Fruit fly (Drosophila melanogaster) whole organism, embryonic: ENCODE results near the gene CG9970.

ENCODE experiments used
- BEAF-32 ChIP-seq: fragments of 200-800 bp; sonication (Bioruptor generic); optimal IDR thresholded peaks from 3 replicates; lab custom pipeline; 2017; ENCODE audit warnings: missing biosample characterization, missing genetic modification characterization, mild to moderate bottlenecking, moderate library complexity, missing genetic modification reagents
- CG11398 ChIP-seq: fragments of 200-800 bp; sonication (Bioruptor generic); optimal IDR thresholded peaks from 2 replicates; lab custom pipeline; 2016; ENCODE audit warnings: missing biosample characterization, missing genetic modification characterization
- CG13424 ChIP-seq: fragments of 200-800 bp; sonication (Bioruptor generic); optimal IDR thresholded peaks from 2 replicates; lab custom pipeline; 2019; ENCODE audit warnings: missing biosample characterization, mild to moderate bottlenecking, missing genetic modification characterization, moderate library complexity
- CG13624 ChIP-seq: fragments of 200-800 bp; sonication (Bioruptor generic); optimal IDR thresholded peaks from 2 replicates; lab custom pipeline; 2016; ENCODE audit warnings: missing biosample characterization, missing genetic modification characterization
- CG13775 ChIP-seq: fragments of 200-800 bp; sonication (Bioruptor generic); optimal IDR thresholded peaks from 3 replicates; lab custom pipeline; 2017; ENCODE audit warnings: missing biosample characterization, mild to moderate bottlenecking, missing genetic modification characterization
- CG14860 ChIP-seq: fragments of 200-800 bp; sonication (Bioruptor generic); IDR thresholded peaks from 3 replicates; pipeline ENCODE4 v1.3.6; 2022; ENCODE audit warnings: missing biosample characterization, missing genetic modification characterization; ENCODE audit not compliant: partially characterized antibody
- CG17186 ChIP-seq: fragments of 200-800 bp; sonication (Bioruptor generic); optimal IDR thresholded peaks from 3 replicates; lab custom pipeline; 2017; ENCODE audit warnings: missing biosample characterization, missing genetic modification reagents, missing genetic modification characterization
- CG17361 ChIP-seq: fragments of 200-800 bp; sonication (Bioruptor generic); IDR thresholded peaks from 3 replicates; pipeline ENCODE4 v1.3.6; 2022; ENCODE audit warnings: missing biosample characterization, missing genetic modification characterization
- CG18599 ChIP-seq: fragments of 200-800 bp; sonication (Bioruptor generic); optimal IDR thresholded peaks from 3 replicates; lab custom pipeline; 2017; ENCODE audit warnings: missing biosample characterization, missing genetic modification characterization, mild to moderate bottlenecking, moderate library complexity, missing genetic modification reagents
- CG2712 ChIP-seq: fragments of 200-800 bp; optimal IDR thresholded peaks from 3 replicates; lab custom pipeline; 2019; ENCODE audit warnings: missing biosample characterization, mild to moderate bottlenecking, missing genetic modification characterization, moderate library complexity
- CG2889 ChIP-seq: fragments of 200-800 bp; sonication (Bioruptor generic); IDR thresholded peaks from 3 replicates; pipeline ENCODE4 v1.3.6; 2022; ENCODE audit warnings: missing biosample characterization, missing genetic modification characterization
- CG6272 ChIP-seq: fragments of 200-800 bp; sonication (Bioruptor generic); IDR thresholded peaks from 2 replicates; pipeline ENCODE4 v1.3.6; 2022; ENCODE audit warnings: missing biosample characterization, missing genetic modification characterization
- CG6689 ChIP-seq: fragments of 200-800 bp; sonication (Bioruptor generic); IDR thresholded peaks from 2 replicates; pipeline ENCODE4 v1.3.6; 2022; ENCODE audit warnings: missing biosample characterization, missing genetic modification characterization
- CG7271 ChIP-seq: fragments of 200-800 bp; sonication (Bioruptor generic); optimal IDR thresholded peaks from 2 replicates; lab custom pipeline; 2018; ENCODE audit warnings: missing biosample characterization, mild to moderate bottlenecking, missing genetic modification characterization, moderate library complexity
- CG7357 ChIP-seq: fragments of 200-800 bp; sonication (Bioruptor generic); IDR thresholded peaks from 3 replicates; pipeline ENCODE4 v1.3.6; 2022; ENCODE audit warnings: missing biosample characterization, missing genetic modification characterization
- CG7745 ChIP-seq: fragments of 200-800 bp; sonication (Bioruptor generic); optimal IDR thresholded peaks from 2 replicates; lab custom pipeline; 2018; ENCODE audit warnings: missing biosample characterization, mild to moderate bottlenecking, missing genetic modification characterization, moderate library complexity
- CG7839 ChIP-seq: fragments of 200-800 bp; sonication (Bioruptor generic); optimal IDR thresholded peaks from 3 replicates; lab custom pipeline; 2018; ENCODE audit warnings: missing biosample characterization, mild to moderate bottlenecking, missing genetic modification characterization, moderate library complexity
- CG8924 ChIP-seq: fragments of 200-800 bp; optimal IDR thresholded peaks from 3 replicates; lab custom pipeline; 2019; ENCODE audit warnings: missing biosample characterization, mild to moderate bottlenecking, missing genetic modification characterization, moderate library complexity
- Dek ChIP-seq: fragments of 200-800 bp; sonication (Bioruptor generic); optimal IDR thresholded peaks from 3 replicates; lab custom pipeline; 2019; ENCODE audit warnings: missing biosample characterization, mild to moderate bottlenecking, missing genetic modification characterization, moderate library complexity
- Dfd ChIP-seq, 2 experiments: fragments of >200 bp; optimal IDR thresholded peaks; 2 replicates each; lab custom pipeline; 2017; ENCODE audit warnings: missing biosample characterization in 2 of 2, missing genetic modification characterization in 2 of 2
- Fer1 ChIP-seq: fragments of 200-800 bp; sonication (Bioruptor generic); optimal IDR thresholded peaks from 2 replicates; lab custom pipeline; 2017; ENCODE audit warnings: missing biosample characterization, mild to moderate bottlenecking, missing genetic modification characterization
- HLHmδ ChIP-seq: fragments of 200-800 bp; sonication (Bioruptor generic); optimal IDR thresholded peaks from 2 replicates; lab custom pipeline; 2018; ENCODE audit warnings: missing biosample characterization, mild to moderate bottlenecking, missing genetic modification characterization, moderate library complexity
- Kr ChIP-seq: fragments of 200-800 bp; sonication (Bioruptor generic); optimal IDR thresholded peaks from 2 replicates; lab custom pipeline; 2017; ENCODE audit warnings: missing biosample characterization, mild to moderate bottlenecking, missing genetic modification characterization
- MTF-1 ChIP-seq: fragments of 200-800 bp; sonication (Bioruptor generic); optimal IDR thresholded peaks from 2 replicates; lab custom pipeline; 2018; ENCODE audit warnings: missing biosample characterization, mild to moderate bottlenecking, missing genetic modification characterization, borderline replicate concordance
- Mad ChIP-seq: fragments of 200-800 bp; sonication (Bioruptor generic); optimal IDR thresholded peaks from 2 replicates; lab custom pipeline; 2016; ENCODE audit warnings: missing biosample characterization, missing genetic modification characterization
- Max ChIP-seq: fragments of 200-800 bp; sonication (Bioruptor generic); optimal IDR thresholded peaks from 2 replicates; lab custom pipeline; 2016; ENCODE audit warnings: missing biosample characterization, mild to moderate bottlenecking, missing genetic modification characterization
- NK7.1 ChIP-seq: fragments of 200-800 bp; sonication (Bioruptor generic); optimal IDR thresholded peaks from 3 replicates; lab custom pipeline; 2016; ENCODE audit warnings: missing biosample characterization, missing genetic modification characterization
- Oli ChIP-seq: fragments of 200-800 bp; sonication (Bioruptor generic); optimal IDR thresholded peaks from 2 replicates; lab custom pipeline; 2018; ENCODE audit warnings: missing biosample characterization, mild to moderate bottlenecking, missing genetic modification characterization, moderate library complexity
- PHDP ChIP-seq: fragments of 200-800 bp; sonication (Bioruptor generic); optimal IDR thresholded peaks from 3 replicates; lab custom pipeline; 2018; ENCODE audit warnings: missing biosample characterization, mild to moderate bottlenecking, missing genetic modification characterization, moderate library complexity
- Rfx ChIP-seq: fragments of 200-800 bp; sonication (Bioruptor generic); IDR thresholded peaks from 2 replicates; pipeline ENCODE4 v1.3.6; 2022; ENCODE audit warnings: missing biosample characterization, missing genetic modification characterization
- Sin3A ChIP-seq: fragments of >200 bp; optimal IDR thresholded peaks from 2 replicates; lab custom pipeline; 2018
- Six4 ChIP-seq: fragments of 200-800 bp; sonication (Bioruptor generic); optimal IDR thresholded peaks from 2 replicates; lab custom pipeline; 2016; ENCODE audit warnings: missing biosample characterization, missing genetic modification characterization
- Sry-β ChIP-seq: fragments of 200-800 bp; sonication (Bioruptor generic); optimal IDR thresholded peaks from 2 replicates; lab custom pipeline; 2018; ENCODE audit warnings: missing biosample characterization, mild to moderate bottlenecking, missing genetic modification characterization, moderate library complexity
- dm ChIP-seq: fragments of 200-800 bp; sonication (Bioruptor generic); optimal IDR thresholded peaks from 3 replicates; lab custom pipeline; 2016; ENCODE audit warnings: missing biosample characterization, missing genetic modification characterization
- dmrt11E ChIP-seq: fragments of 200-800 bp; sonication (Bioruptor generic); optimal IDR thresholded peaks from 3 replicates; lab custom pipeline; 2018; ENCODE audit warnings: missing biosample characterization, mild to moderate bottlenecking, missing genetic modification characterization, moderate library complexity
- gt ChIP-seq: fragments of 200-800 bp; sonication (Bioruptor generic); IDR thresholded peaks from 2 replicates; pipeline ENCODE4 v1.3.6; 2022; ENCODE audit warnings: missing biosample characterization, missing genetic modification characterization
- hbn ChIP-seq: fragments of 200-800 bp; sonication (Bioruptor generic); IDR thresholded peaks from 2 replicates; pipeline ENCODE4 v1.3.6; 2022; ENCODE audit warnings: missing biosample characterization, missing genetic modification characterization; ENCODE audit not compliant: partially characterized antibody
- kay ChIP-seq: fragments of 200-800 bp; sonication (Bioruptor generic); optimal IDR thresholded peaks from 2 replicates; lab custom pipeline; 2016; ENCODE audit warnings: missing biosample characterization, missing genetic modification characterization
- lmd ChIP-seq: fragments of 200-800 bp; sonication (Bioruptor generic); IDR thresholded peaks from 2 replicates; pipeline ENCODE4 v1.3.6; 2022; ENCODE audit warnings: missing biosample characterization, missing genetic modification characterization
- nerfin-2 ChIP-seq: fragments of 200-800 bp; sonication (Bioruptor generic); IDR thresholded peaks from 2 replicates; pipeline ENCODE4 v1.3.6; 2022; ENCODE audit warnings: missing biosample characterization, missing genetic modification characterization; ENCODE audit not compliant: partially characterized antibody
- pnt ChIP-seq: fragments of 200-800 bp; sonication (Bioruptor generic); optimal IDR thresholded peaks from 3 replicates; lab custom pipeline; 2016; ENCODE audit warnings: missing biosample characterization, missing genetic modification characterization
- run ChIP-seq: fragments of 200-800 bp; sonication (Bioruptor generic); optimal IDR thresholded peaks from 3 replicates; lab custom pipeline; 2018; ENCODE audit warnings: missing biosample characterization, mild to moderate bottlenecking, missing genetic modification characterization
- salm ChIP-seq: fragments of 200-800 bp; sonication (Bioruptor generic); optimal IDR thresholded peaks from 2 replicates; lab custom pipeline; 2018; ENCODE audit warnings: missing biosample characterization, mild to moderate bottlenecking, missing genetic modification characterization
- slou ChIP-seq: fragments of 200-800 bp; sonication (Bioruptor generic); optimal IDR thresholded peaks from 3 replicates; lab custom pipeline; 2016; ENCODE audit warnings: missing biosample characterization, missing genetic modification characterization
- tap ChIP-seq: fragments of 200-800 bp; optimal IDR thresholded peaks from 3 replicates; lab custom pipeline; 2019; ENCODE audit warnings: missing biosample characterization, mild to moderate bottlenecking, missing genetic modification characterization, moderate library complexity
- tll ChIP-seq, 2 experiments: fragments of 200-800 bp in 1 of 2; fragments of >200 bp in 1 of 2; sonication (Bioruptor generic) in 1 of 2; optimal IDR thresholded peaks; 2 replicates each; lab custom pipeline; 2017 to 2019; ENCODE audit warnings: missing biosample characterization in 2 of 2, missing genetic modification characterization in 2 of 2, mild to moderate bottlenecking in 1 of 2, moderate library complexity in 1 of 2
- tna ChIP-seq: fragments of 200-800 bp; sonication (Bioruptor generic); IDR thresholded peaks from 2 replicates; pipeline ENCODE4 v1.3.6; 2022; ENCODE audit warnings: missing biosample characterization, missing genetic modification characterization; ENCODE audit not compliant: partially characterized antibody
- tx ChIP-seq: fragments of 200-800 bp; sonication (Bioruptor generic); optimal IDR thresholded peaks from 2 replicates; lab custom pipeline; 2016; ENCODE audit warnings: missing biosample characterization, missing genetic modification characterization
- wek ChIP-seq: fragments of 200-800 bp; sonication (Bioruptor generic); optimal IDR thresholded peaks from 3 replicates; lab custom pipeline; 2018; ENCODE audit warnings: missing biosample characterization, mild to moderate bottlenecking, missing genetic modification characterization, moderate library complexity
- wor ChIP-seq: fragments of 200-800 bp; sonication (Bioruptor generic); IDR thresholded peaks from 2 replicates; pipeline ENCODE4 v1.3.6; 2022; ENCODE audit warnings: missing biosample characterization, missing genetic modification characterization
- zen2 ChIP-seq: fragments of 200-800 bp; sonication (Bioruptor generic); IDR thresholded peaks from 3 replicates; pipeline ENCODE4 v1.3.6; 2022; ENCODE audit warnings: missing biosample characterization, missing genetic modification characterization; ENCODE audit not compliant: partially characterized antibody

The CG9970 gene

DNA sequence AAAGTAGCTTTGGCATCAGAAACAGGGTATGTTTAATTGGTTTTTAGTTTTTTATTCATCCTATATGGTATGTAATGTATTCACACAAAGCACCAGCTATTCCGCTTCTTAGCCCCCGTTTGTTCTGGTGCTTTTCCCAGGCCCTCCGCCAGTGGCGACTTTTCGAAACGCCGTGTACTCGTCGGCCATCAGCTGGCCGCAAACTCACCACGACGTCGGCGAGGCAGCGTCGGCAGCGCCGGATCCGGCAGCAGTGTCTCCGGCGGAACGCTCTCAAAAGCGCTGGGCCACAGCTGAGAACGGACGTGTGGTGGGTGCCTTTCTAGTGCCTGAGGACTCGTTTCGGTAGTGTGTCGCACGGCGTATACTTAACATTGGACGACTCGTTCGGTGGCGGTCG lies 21.7 kb downstream of the CG9970 start, which contains the start of gene Shab (continued):
- TF ChIP-seq Fer1 (GFP tag; lab: Kevin White, UChicago) (peak; percentile 48), CG13624 (peak; percentile 32), dmrt11E (tag; lab: Kevin White, UChicago) (no peak), CG13424 (tag; lab: Kevin White, UChicago) (no peak), CG2712 (tag; lab: Kevin White, UChicago) (no peak), CG6272 (GFP tag; lab: Robert Waterston, UW) (0 out of 2 replicates have a peak, but pooled peaks have one; percentile 6), zen2 (GFP tag; lab: Robert Waterston, UW) (0 out of 3 replicates have a peak, but pooled peaks have one; percentile 39), CG17361 (GFP tag; lab: Robert Waterston, UW) (no peak), tx (GFP tag; lab: Kevin White, UChicago) (no peak), tna (GFP tag; lab: Robert Waterston, UW) (no peak), CG2889 (GFP tag; lab: Robert Waterston, UW) (no peak), wor (no peak), tap (tag; lab: Kevin White, UChicago) (no peak), NK7.1 (no peak), wek (GFP tag; lab: Kevin White, UChicago) (no peak), PHDP (no peak), CG17186 (no peak), CG11398 (GFP tag; lab: Kevin White, UChicago) (no peak), BEAF-32 (GFP tag; lab: Kevin White, UChicago) (no peak), Dfd (GFP tag; optimal IDR thresholded peaks at IDR 0.05; lab: Kevin White, UChicago) (no peak), dm (GFP tag; lab: Kevin White, UChicago) (no peak), lmd (GFP tag; lab: Robert Waterston, UW) (peak; percentile 43; the same call in 1 of the 2 replicates), Six4 (GFP tag; lab: Kevin White, UChicago) (no peak), Oli (tag; lab: Kevin White, UChicago) (no peak), Sry-β (GFP tag; lab: Kevin White, UChicago) (no peak), slou (GFP tag; lab: Kevin White, UChicago) (no peak), CG7357 (GFP tag; lab: Robert Waterston, UW) (no peak), CG8924 (tag; lab: Kevin White, UChicago) (no peak), tll (GFP tag; optimal IDR thresholded peaks at IDR 0.05; lab: Kevin White, UChicago) (no peak), hbn (GFP tag; lab: Robert Waterston, UW) (no peak), Rfx (peak; percentile 77), CG18599 (GFP tag; lab: Kevin White, UChicago) (peak; percentile 71), nerfin-2 (GFP tag; lab: Robert Waterston, UW) (no peak), Sin3A (lab: Kevin White, UChicago) (no peak), salm (tag; lab: Kevin White, UChicago) (no peak), MTF-1 (GFP tag; lab: Kevin White, UChicago) (no peak), CG7839 (tag; lab: Kevin White, UChicago) (peak; percentile 14), gt (GFP tag; lab: Robert Waterston, UW) (no peak), Dek (tag; lab: Kevin White, UChicago) (peak; percentile 30), Mad (no peak), Kr (GFP tag; lab: Kevin White, UChicago) (no peak), CG6689 (peak; percentile 21; the same call in 1 of the 2 replicates), run (no peak), Max (no peak), CG13775 (GFP tag; lab: Kevin White, UChicago) (no peak), pnt (GFP tag; lab: Kevin White, UChicago) (no peak), CG14860 (no peak), CG7745 (tag; lab: Kevin White, UChicago) (no peak), kay (GFP tag; lab: Kevin White, UChicago) (no peak), CG7271 (no peak), HLHmδ (GFP tag; lab: Kevin White, UChicago) (no peak)
